Worm (Caenorhabditis elegans) whole organism, L4 larva: ENCODE data around the gene F38B2.4.
A peak's percentile ranks its signal among the peaks of the same experiment; 100 is the strongest.

Experiments
- D1046.2 ChIP-seq: fragments of 200-800 bp; sonication (Bioruptor generic); IDR thresholded peaks from 2 replicates; pipeline ENCODE4 v1.3.6; 2022; ENCODE audit warnings: missing genetic modification characterization, missing compliant biosample characterization
- F49E8.2 ChIP-seq: sonication (generic microtip); optimal IDR thresholded peaks from 2 replicates; lab custom pipeline; 2016; ENCODE audit warnings: missing compliant biosample characterization, mild to moderate bottlenecking, missing genetic modification characterization, borderline replicate concordance
- R02D3.7 ChIP-seq: fragments of 150-350 bp; sonication (generic microtip); optimal IDR thresholded peaks from 3 replicates; lab custom pipeline; 2014; ENCODE audit warnings: missing biosample characterization, missing genetic modification characterization
- T20F7.1 ChIP-seq: fragments of 200-800 bp; sonication (Bioruptor generic); optimal IDR thresholded peaks from 2 replicates; lab custom pipeline; 2018; ENCODE audit warnings: mild to moderate bottlenecking, missing genetic modification characterization, missing compliant biosample characterization
- Y48G9A.11 ChIP-seq: fragments of 200-800 bp; sonication (Bioruptor generic); IDR thresholded peaks from 2 replicates; pipeline ENCODE4 v1.3.6; 2022; ENCODE audit warnings: missing genetic modification reagents, missing genetic modification characterization, missing compliant biosample characterization
- Y5F2A.4 ChIP-seq: fragments of 200-800 bp; sonication (Bioruptor generic); optimal IDR thresholded peaks from 2 replicates; lab custom pipeline; 2018; ENCODE audit warnings: mild to moderate bottlenecking, missing genetic modification characterization, missing compliant biosample characterization
- ceh-20 ChIP-seq: fragments of 200-800 bp; sonication (Bioruptor generic); IDR thresholded peaks from 2 replicates; pipeline ENCODE4 v1.3.6; 2022; ENCODE audit warnings: missing genetic modification reagents, missing genetic modification characterization, missing compliant biosample characterization
- ceh-44 ChIP-seq: fragments of 200-800 bp; sonication (Bioruptor generic); IDR thresholded peaks from 2 replicates; pipeline ENCODE4 v1.3.6; 2022; ENCODE audit warnings: missing genetic modification reagents, missing genetic modification characterization, missing compliant biosample characterization
- ceh-62 ChIP-seq: sonication (generic microtip); optimal IDR thresholded peaks from 2 replicates; lab custom pipeline; 2017; ENCODE audit warnings: missing biosample characterization, missing genetic modification characterization
- ceh-82 ChIP-seq: sonication (generic microtip); optimal IDR thresholded peaks from 2 replicates; lab custom pipeline; 2017; ENCODE audit warnings: missing biosample characterization, missing genetic modification characterization
- cey-2 ChIP-seq: sonication (generic microtip); optimal IDR thresholded peaks from 3 replicates; lab custom pipeline; 2017; ENCODE audit warnings: missing genetic modification characterization, mild to moderate bottlenecking, missing compliant biosample characterization, antibody characterized with exemption, borderline replicate concordance; ENCODE audit not compliant: insufficient read depth
- ctbp-1 ChIP-seq: fragments of 200-800 bp; sonication (Bioruptor generic); IDR thresholded peaks from 2 replicates; pipeline ENCODE4 v1.3.6; 2022; ENCODE audit warnings: missing genetic modification reagents, missing genetic modification characterization, missing compliant biosample characterization
- daf-16 ChIP-seq, 3 experiments: sonication (generic microtip); optimal IDR thresholded peaks; 2 replicates each; lab custom pipeline; 2016 to 2017; ENCODE audit warnings: missing genetic modification characterization in 3 of 3, missing genetic modification reagents in 3 of 3, mild to moderate bottlenecking in 2 of 3, missing compliant biosample characterization in 2 of 3, missing biosample characterization in 1 of 3, moderate library complexity in 1 of 3
- dmd-6 ChIP-seq: fragments of 200-800 bp; sonication (Bioruptor generic); IDR thresholded peaks from 2 replicates; pipeline ENCODE4 v1.3.6; 2022; ENCODE audit warnings: missing genetic modification reagents, missing genetic modification characterization, missing compliant biosample characterization
- dpl-1 ChIP-seq: fragments of 150-350 bp; optimal IDR thresholded peaks from 2 replicates; lab custom pipeline; 2014; ENCODE audit warnings: missing biosample characterization, missing genetic modification reagents, missing genetic modification characterization
- dve-1 ChIP-seq: sonication (generic microtip); optimal IDR thresholded peaks from 2 replicates; lab custom pipeline; 2017; ENCODE audit warnings: antibody characterized with exemption, mild to moderate bottlenecking, missing genetic modification characterization, missing compliant biosample characterization; ENCODE audit not compliant: insufficient read depth
- gei-8 ChIP-seq: fragments of 200-800 bp; sonication (Bioruptor generic); optimal IDR thresholded peaks from 2 replicates; lab custom pipeline; 2018; ENCODE audit warnings: mild to moderate bottlenecking, missing genetic modification characterization, missing compliant biosample characterization
- hlh-11 ChIP-seq: fragments of 200-800 bp; sonication (Bioruptor generic); optimal IDR thresholded peaks from 2 replicates; lab custom pipeline; 2018; ENCODE audit warnings: mild to moderate bottlenecking, missing genetic modification characterization, missing compliant biosample characterization
- lin-13 ChIP-seq: fragments of 150-350 bp; optimal IDR thresholded peaks from 2 replicates; lab custom pipeline; 2014; ENCODE audit warnings: missing biosample characterization, missing genetic modification reagents, missing genetic modification characterization
- lin-15B ChIP-seq: fragments of 150-350 bp; sonication (generic microtip); optimal IDR thresholded peaks from 3 replicates; lab custom pipeline; 2014; ENCODE audit warnings: missing biosample characterization, missing genetic modification characterization
- lin-39 ChIP-seq: fragments of 150-350 bp; optimal IDR thresholded peaks from 2 replicates; lab custom pipeline; 2014; ENCODE audit warnings: missing biosample characterization, missing genetic modification reagents, missing genetic modification characterization
- lir-3 ChIP-seq: sonication (generic microtip); optimal IDR thresholded peaks from 2 replicates; lab custom pipeline; 2016; ENCODE audit warnings: mild to moderate bottlenecking, missing genetic modification characterization, missing compliant biosample characterization
- madf-5 ChIP-seq, 2 experiments: fragments of 200-800 bp; sonication (Bioruptor generic); IDR thresholded peaks; 2 replicates each; pipeline ENCODE4 v1.3.6; 2022; ENCODE audit warnings: missing compliant biosample characterization in 2 of 2, missing genetic modification characterization in 2 of 2
- mdl-1 ChIP-seq, 2 experiments: fragments of 150-350 bp in 1 of 2; sonication (generic microtip) in 1 of 2; optimal IDR thresholded peaks; 2 replicates each; lab custom pipeline; 2014 to 2017; ENCODE audit warnings: missing biosample characterization in 2 of 2, missing genetic modification characterization in 2 of 2
- mep-1 ChIP-seq: fragments of 150-350 bp; sonication (generic microtip); optimal IDR thresholded peaks from 3 replicates; lab custom pipeline; 2014; ENCODE audit warnings: missing biosample characterization, missing genetic modification characterization
- nhr-102 ChIP-seq: sonication (generic microtip); optimal IDR thresholded peaks from 2 replicates; lab custom pipeline; 2016; ENCODE audit warnings: mild to moderate bottlenecking, missing genetic modification characterization, moderate library complexity, missing compliant biosample characterization
- nhr-11 ChIP-seq: fragments of 150-350 bp; optimal IDR thresholded peaks from 2 replicates; lab custom pipeline; 2014; ENCODE audit warnings: missing biosample characterization, missing genetic modification characterization
- nhr-237 ChIP-seq: sonication (generic microtip); optimal IDR thresholded peaks from 2 replicates; lab custom pipeline; 2017; ENCODE audit warnings: missing biosample characterization, missing genetic modification characterization
- nhr-28 ChIP-seq: fragments of 150-350 bp; optimal IDR thresholded peaks from 2 replicates; lab custom pipeline; 2014; ENCODE audit warnings: missing biosample characterization, missing genetic modification characterization
- nhr-41 ChIP-seq: fragments of 200-800 bp; sonication (Bioruptor generic); IDR thresholded peaks from 2 replicates; pipeline ENCODE4 v1.3.6; 2022; ENCODE audit warnings: missing genetic modification reagents, missing genetic modification characterization, missing compliant biosample characterization
- nhr-77 ChIP-seq: fragments of 150-350 bp; optimal IDR thresholded peaks from 2 replicates; lab custom pipeline; 2014; ENCODE audit warnings: missing biosample characterization, missing genetic modification characterization
- php-3 ChIP-seq: fragments of 200-800 bp; sonication (Bioruptor generic); IDR thresholded peaks from 2 replicates; pipeline ENCODE4 v1.3.6; 2022; ENCODE audit warnings: missing genetic modification reagents, missing genetic modification characterization, missing compliant biosample characterization
- pqm-1 ChIP-seq: sonication (generic microtip); optimal IDR thresholded peaks from 2 replicates; lab custom pipeline; 2017; ENCODE audit warnings: missing biosample characterization, missing genetic modification characterization
- rbr-2 ChIP-seq: sonication (generic microtip); optimal IDR thresholded peaks from 2 replicates; lab custom pipeline; 2016; ENCODE audit warnings: missing genotype, missing genetic modification characterization, missing compliant biosample characterization
- skn-1 ChIP-seq: fragments of 150-350 bp; optimal IDR thresholded peaks from 2 replicates; lab custom pipeline; 2014; ENCODE audit warnings: missing biosample characterization, missing genetic modification characterization
- snpc-1.2 ChIP-seq: fragments of 200-800 bp; sonication (Bioruptor generic); IDR thresholded peaks from 2 replicates; pipeline ENCODE4 v1.3.6; 2022; ENCODE audit warnings: missing genetic modification reagents, missing genetic modification characterization, missing compliant biosample characterization
- spr-1 ChIP-seq: sonication (generic microtip); optimal IDR thresholded peaks from 2 replicates; lab custom pipeline; 2016; ENCODE audit warnings: mild to moderate bottlenecking, missing genetic modification characterization, missing compliant biosample characterization
- spr-3 ChIP-seq: fragments of 200-800 bp; sonication (Bioruptor generic); optimal IDR thresholded peaks from 2 replicates; lab custom pipeline; 2018; ENCODE audit warnings: mild to moderate bottlenecking, missing genetic modification characterization, missing compliant biosample characterization
- tag-97 ChIP-seq: fragments of 200-800 bp; sonication (Bioruptor generic); IDR thresholded peaks from 2 replicates; pipeline ENCODE4 v1.3.6; 2022; ENCODE audit warnings: missing genetic modification characterization, missing compliant biosample characterization
- tra-1 ChIP-seq: fragments of 200-800 bp; sonication (Bioruptor generic); IDR thresholded peaks from 2 replicates; pipeline ENCODE4 v1.3.6; 2022; ENCODE audit warnings: missing genetic modification reagents, missing genetic modification characterization, missing compliant biosample characterization
- unc-39 ChIP-seq: sonication (generic microtip); optimal IDR thresholded peaks from 2 replicates; lab custom pipeline; 2017; ENCODE audit warnings: missing biosample characterization, missing genetic modification characterization
- unc-62 ChIP-seq, 3 experiments: fragments of 150-350 bp in 1 of 3; sonication (generic microtip); optimal IDR thresholded peaks in 2 of 3; peaks in 1 of 3; 1 replicate in 1 of 3; 2 replicates in 2 of 3; lab custom pipeline; 2014 to 2017; ENCODE audit warnings: missing biosample characterization in 3 of 3, missing genetic modification characterization in 3 of 3, missing genetic modification reagents in 3 of 3, missing genotype in 1 of 3
- vab-7 ChIP-seq: fragments of 200-800 bp; sonication (Bioruptor generic); IDR thresholded peaks from 2 replicates; pipeline ENCODE4 v1.3.6; 2022; ENCODE audit warnings: missing genetic modification reagents, missing genetic modification characterization, missing compliant biosample characterization
- zfp-3 ChIP-seq: fragments of 200-800 bp; sonication (Bioruptor generic); conservative IDR thresholded peaks from 2 replicates; pipeline ENCODE4 v1.3.6; 2022; ENCODE audit warnings: missing genetic modification reagents, missing genetic modification characterization, missing compliant biosample characterization
- zip-11 ChIP-seq: fragments of 200-800 bp; sonication (Bioruptor generic); IDR thresholded peaks from 2 replicates; pipeline ENCODE4 v1.3.6; 2022; ENCODE audit warnings: missing genetic modification characterization, missing compliant biosample characterization
- ztf-7 ChIP-seq: fragments of 150-350 bp; optimal IDR thresholded peaks from 2 replicates; lab custom pipeline; 2014; ENCODE audit warnings: missing biosample characterization, missing genetic modification characterization

Gene F38B2.4

ce11 chrX:11252429-11252828, 35.1 kb downstream of the F38B2.4 start (continued):
- TF ChIP-seq dve-1 (tag; lab: Kevin White, UChicago) (peak; percentile 64), vab-7 (GFP tag; lab: Robert Waterston, UW) (peak; percentile 73), pqm-1 (tag; lab: Kevin White, UChicago) (no peak), cey-2 (tag; lab: Kevin White, UChicago) (no peak), nhr-41 (GFP tag; lab: Robert Waterston, UW) (0 out of 2 replicates have a peak, but pooled peaks have one; percentile 71), Y5F2A.4 (peak; percentile 59), snpc-1.2 (GFP tag; lab: Robert Waterston, UW) (peak; percentile 86), T20F7.1 (peak; percentile 1), tra-1 (GFP tag; lab: Robert Waterston, UW) (peak; percentile 67; the same call in 1 of the 2 replicates), lin-15B (tag; lab: Kevin White, UChicago) (no peak), dpl-1 (GFP tag; lab: Kevin White, UChicago) (no peak), D1046.2 (GFP tag; lab: Robert Waterston, UW) (no peak)
- TF ChIP-seq, all 104 proteins: peak for 47

ce11 chrX:11251928-11252327, 35.6 kb downstream of the F38B2.4 start:
- TF ChIP-seq zfp-3 (GFP tag; lab: Robert Waterston, UW) (no peak), nhr-102 (tag; lab: Kevin White, UChicago) (no peak), daf-16 (GFP tag; optimal IDR thresholded peaks at IDR 0.05; lab: Kevin White, UChicago) (no peak), daf-16 (tag; optimal IDR thresholded peaks at IDR 0.05; lab: Kevin White, UChicago) (peak; percentile 40), hlh-11 (tag; lab: Kevin White, UChicago) (no peak), mdl-1 (tag; optimal IDR thresholded peaks at IDR 0.05; lab: Kevin White, UChicago) (no peak), skn-1 (tag; lab: Kevin White, UChicago) (no peak), F49E8.2 (tag; lab: Kevin White, UChicago) (no peak), nhr-41 (GFP tag; lab: Robert Waterston, UW) (no peak), dve-1 (tag; lab: Kevin White, UChicago) (no peak), php-3 (0 out of 2 replicates have a peak, but pooled peaks have one; percentile 23), dmd-6 (GFP tag; lab: Robert Waterston, UW) (peak; percentile 52; the same call in 1 of the 2 replicates), ceh-44 (GFP tag; lab: Robert Waterston, UW) (no peak), ceh-82 (tag; lab: Kevin White, UChicago) (no peak), pqm-1 (tag; lab: Kevin White, UChicago) (peak; percentile 82), nhr-237 (no peak), unc-39 (no peak), snpc-1.2 (GFP tag; lab: Robert Waterston, UW) (no peak), lir-3 (tag; lab: Kevin White, UChicago) (no peak), lin-15B (tag; lab: Kevin White, UChicago) (no peak), madf-5 (GFP tag; IDR thresholded peaks at IDR 0.05; lab: Robert Waterston, UW) (no peak), R02D3.7 (no peak), lin-39 (tag; lab: Kevin White, UChicago) (no peak), Y5F2A.4 (no peak), Y48G9A.11 (no peak), unc-62 (GFP tag; optimal IDR thresholded peaks at IDR 0.05 in 1 of 2; lab: Kevin White, UChicago) (no peak), unc-62 (tag; optimal IDR thresholded peaks at IDR 0.05; lab: Kevin White, UChicago) (no peak), nhr-28 (tag; lab: Kevin White, UChicago) (peak; percentile 13)

ce11 chrX:11250983-11251382, 36.5 kb downstream of the F38B2.4 start:
- TF ChIP-seq ceh-62 (tag; lab: Kevin White, UChicago) (no peak), ceh-44 (GFP tag; lab: Robert Waterston, UW) (no peak), mep-1 (no peak), Y48G9A.11 (no peak), nhr-11 (tag; lab: Kevin White, UChicago) (no peak), zip-11 (GFP tag; lab: Robert Waterston, UW) (no peak), ctbp-1 (no peak), rbr-2 (no peak), php-3 (no peak), ztf-7 (tag; lab: Kevin White, UChicago) (no peak), spr-1 (no peak), daf-16 (GFP tag; optimal IDR thresholded peaks at IDR 0.05; lab: Kevin White, UChicago) (no peak), daf-16 (tag; optimal IDR thresholded peaks at IDR 0.05; lab: Kevin White, UChicago) (peak; percentile 40), pqm-1 (tag; lab: Kevin White, UChicago) (peak; percentile 13), tra-1 (GFP tag; lab: Robert Waterston, UW) (no peak), nhr-77 (no peak), dve-1 (tag; lab: Kevin White, UChicago) (no peak), ceh-20 (GFP tag; lab: Robert Waterston, UW) (no peak), gei-8 (GFP tag; lab: Kevin White, UChicago) (no peak), nhr-28 (tag; lab: Kevin White, UChicago) (peak; percentile 30), spr-3 (no peak), lin-13 (GFP tag; lab: Kevin White, UChicago) (no peak), tag-97 (GFP tag; lab: Robert Waterston, UW) (no peak)
